Fruit fly (Drosophila melanogaster) whole organism, embryonic: ENCODE measurements around the gene CG8526.

Experiments
- ATbp ChIP-seq: fragments of 200-800 bp; sonication (Bioruptor generic); optimal IDR thresholded peaks from 2 replicates; lab custom pipeline; 2017; ENCODE audit warnings: missing biosample characterization, mild to moderate bottlenecking, missing genetic modification characterization, missing genetic modification reagents
- Ada2b ChIP-seq: fragments of 200-800 bp; sonication (Bioruptor generic); IDR thresholded peaks from 2 replicates; pipeline ENCODE4 v1.3.6; 2022; ENCODE audit warnings: missing biosample characterization, missing genetic modification characterization
- B-H1 ChIP-seq: fragments of 200-800 bp; sonication (Bioruptor generic); IDR thresholded peaks from 3 replicates; pipeline ENCODE4 v1.3.6; 2022; ENCODE audit warnings: missing biosample characterization, missing genetic modification characterization
- Bteb2 ChIP-seq: fragments of 200-800 bp; sonication (Bioruptor generic); optimal IDR thresholded peaks from 2 replicates; lab custom pipeline; 2016; ENCODE audit warnings: missing biosample characterization, missing genetic modification characterization
- CG11093 ChIP-seq: fragments of 200-800 bp; sonication (Bioruptor generic); IDR thresholded peaks from 3 replicates; pipeline ENCODE4 v1.3.6; 2022; ENCODE audit warnings: missing biosample characterization, missing genetic modification characterization
- CG12659 ChIP-seq: fragments of 200-800 bp; sonication (Bioruptor generic); optimal IDR thresholded peaks from 3 replicates; lab custom pipeline; 2017; ENCODE audit warnings: mild to moderate bottlenecking, missing biosample characterization, missing genetic modification reagents, missing genetic modification characterization
- CG12942 ChIP-seq: fragments of 200-800 bp; sonication (Bioruptor generic); optimal IDR thresholded peaks from 3 replicates; lab custom pipeline; 2016; ENCODE audit warnings: missing biosample characterization, missing genetic modification characterization
- CG13123 ChIP-seq: fragments of 200-800 bp; sonication (Bioruptor generic); optimal IDR thresholded peaks from 2 replicates; lab custom pipeline; 2016; ENCODE audit warnings: missing biosample characterization, missing genetic modification characterization
- CG14050 ChIP-seq: fragments of 200-800 bp; sonication (Bioruptor generic); IDR thresholded peaks from 3 replicates; pipeline ENCODE4 v1.3.6; 2022; ENCODE audit warnings: missing biosample characterization, missing genetic modification characterization
- CG16813 ChIP-seq: fragments of 200-800 bp; sonication (Bioruptor generic); IDR thresholded peaks from 3 replicates; pipeline ENCODE4 v1.3.6; 2022; ENCODE audit warnings: missing biosample characterization, missing genetic modification characterization; ENCODE audit not compliant: partially characterized antibody
- CG16815 ChIP-seq: fragments of 200-800 bp; sonication (Bioruptor generic); optimal IDR thresholded peaks from 3 replicates; lab custom pipeline; 2017; ENCODE audit warnings: missing biosample characterization, mild to moderate bottlenecking, missing genetic modification characterization
- CG1792 ChIP-seq: fragments of 200-800 bp; sonication (Bioruptor generic); optimal IDR thresholded peaks from 2 replicates; lab custom pipeline; 2016; ENCODE audit warnings: missing biosample characterization, missing genetic modification characterization
- CG18619 ChIP-seq: fragments of 200-800 bp; sonication (Bioruptor generic); optimal IDR thresholded peaks from 3 replicates; lab custom pipeline; 2017; ENCODE audit warnings: missing biosample characterization, mild to moderate bottlenecking, missing genetic modification characterization
- CG3065 ChIP-seq: fragments of 200-800 bp; sonication (Bioruptor generic); optimal IDR thresholded peaks from 2 replicates; lab custom pipeline; 2016; ENCODE audit warnings: missing biosample characterization, missing genetic modification characterization
- CG4328 ChIP-seq: fragments of 200-800 bp; sonication (Bioruptor generic); optimal IDR thresholded peaks from 3 replicates; lab custom pipeline; 2017; ENCODE audit warnings: missing biosample characterization, missing genetic modification reagents, missing genetic modification characterization
- CG5245 ChIP-seq: fragments of 200-800 bp; sonication (Bioruptor generic); optimal IDR thresholded peaks from 3 replicates; lab custom pipeline; 2016; ENCODE audit warnings: missing biosample characterization, missing genetic modification characterization
- CG5953 ChIP-seq: fragments of 200-800 bp; sonication (Bioruptor generic); IDR thresholded peaks from 2 replicates; pipeline ENCODE4 v1.3.6; 2022; ENCODE audit warnings: missing biosample characterization, missing genetic modification characterization
- CG6791 ChIP-seq: fragments of 200-800 bp; sonication (Bioruptor generic); IDR thresholded peaks from 3 replicates; pipeline ENCODE4 v1.3.6; 2022; ENCODE audit warnings: missing biosample characterization, missing genetic modification characterization; ENCODE audit not compliant: partially characterized antibody
- CG7987 ChIP-seq: fragments of 200-800 bp; sonication (Bioruptor generic); optimal IDR thresholded peaks from 2 replicates; lab custom pipeline; 2018; ENCODE audit warnings: missing biosample characterization, mild to moderate bottlenecking, missing genetic modification characterization, moderate library complexity
- D19A ChIP-seq: fragments of 200-800 bp; optimal IDR thresholded peaks from 3 replicates; lab custom pipeline; 2019; ENCODE audit warnings: missing biosample characterization, mild to moderate bottlenecking, missing genetic modification characterization, moderate library complexity
- ERR ChIP-seq: fragments of 200-800 bp; sonication (Bioruptor generic); optimal IDR thresholded peaks from 2 replicates; lab custom pipeline; 2016; ENCODE audit warnings: missing biosample characterization, missing genetic modification characterization
- Ets65A ChIP-seq: fragments of 200-800 bp; sonication (Bioruptor generic); peaks from one replicate; lab custom pipeline; 2016; ENCODE audit warnings: missing biosample characterization, missing genetic modification characterization
- Hey ChIP-seq: fragments of 200-800 bp; sonication (Bioruptor generic); optimal IDR thresholded peaks from 3 replicates; lab custom pipeline; 2018; ENCODE audit warnings: missing biosample characterization, mild to moderate bottlenecking, missing genetic modification characterization
- HmgZ ChIP-seq: fragments of 200-800 bp; sonication (Bioruptor generic); optimal IDR thresholded peaks from 2 replicates; lab custom pipeline; 2018; ENCODE audit warnings: missing biosample characterization, mild to moderate bottlenecking, missing genetic modification characterization
- Hmr ChIP-seq: fragments of 200-800 bp; sonication (Bioruptor generic); optimal IDR thresholded peaks from 3 replicates; lab custom pipeline; 2017; ENCODE audit warnings: mild to moderate bottlenecking, missing biosample characterization, missing genetic modification reagents, missing genetic modification characterization
- Hr3 ChIP-seq: fragments of 200-800 bp; sonication (Bioruptor generic); optimal IDR thresholded peaks from 3 replicates; lab custom pipeline; 2016; ENCODE audit warnings: missing biosample characterization, missing genetic modification characterization
- Hr51 ChIP-seq, 2 experiments: fragments of 200-800 bp; sonication (Bioruptor generic); optimal IDR thresholded peaks; 2 replicates in 1 of 2; 3 replicates in 1 of 2; lab custom pipeline; 2016 to 2018; ENCODE audit warnings: missing biosample characterization in 2 of 2, missing genetic modification characterization in 2 of 2, mild to moderate bottlenecking in 1 of 2, moderate library complexity in 1 of 2
- Kr ChIP-seq: fragments of 200-800 bp; sonication (Bioruptor generic); optimal IDR thresholded peaks from 2 replicates; lab custom pipeline; 2017; ENCODE audit warnings: missing biosample characterization, mild to moderate bottlenecking, missing genetic modification characterization
- Lim3 ChIP-seq: fragments of 200-800 bp; sonication (Bioruptor generic); IDR thresholded peaks from 2 replicates; pipeline ENCODE4 v1.3.6; 2022; ENCODE audit warnings: missing biosample characterization, missing genetic modification characterization
- MESR4 ChIP-seq: fragments of 200-800 bp; sonication (Bioruptor generic); optimal IDR thresholded peaks from 2 replicates; lab custom pipeline; 2018; ENCODE audit warnings: missing biosample characterization, mild to moderate bottlenecking, missing genetic modification characterization, moderate library complexity
- Ptx1 ChIP-seq: fragments of 200-800 bp; sonication (Bioruptor generic); IDR thresholded peaks from 2 replicates; pipeline ENCODE4 v1.3.6; 2022; ENCODE audit warnings: missing biosample characterization, missing genetic modification characterization
- Rfx ChIP-seq: fragments of 200-800 bp; sonication (Bioruptor generic); IDR thresholded peaks from 2 replicates; pipeline ENCODE4 v1.3.6; 2022; ENCODE audit warnings: missing biosample characterization, missing genetic modification characterization
- Side ChIP-seq: fragments of 200-800 bp; sonication (Bioruptor generic); optimal IDR thresholded peaks from 2 replicates; lab custom pipeline; 2016; ENCODE audit warnings: missing biosample characterization, missing genetic modification characterization
- Sin3A ChIP-seq: fragments of >200 bp; optimal IDR thresholded peaks from 2 replicates; lab custom pipeline; 2018
- ato ChIP-seq: fragments of 200-800 bp; sonication (Bioruptor generic); IDR thresholded peaks from 2 replicates; pipeline ENCODE4 v1.3.6; 2022; ENCODE audit warnings: missing biosample characterization, missing genetic modification characterization; ENCODE audit not compliant: partially characterized antibody
- caup ChIP-seq: fragments of 200-800 bp; sonication (Bioruptor generic); optimal IDR thresholded peaks from 3 replicates; lab custom pipeline; 2017; ENCODE audit warnings: missing biosample characterization, mild to moderate bottlenecking, missing genetic modification characterization, moderate library complexity; ENCODE audit not compliant: severe bottlenecking
- ems ChIP-seq: fragments of 200-800 bp; sonication (Bioruptor generic); optimal IDR thresholded peaks from 3 replicates; lab custom pipeline; 2016; ENCODE audit warnings: missing biosample characterization, missing genetic modification characterization
- ftz-f1 ChIP-seq: fragments of 200-800 bp; sonication (Bioruptor generic); optimal IDR thresholded peaks from 2 replicates; lab custom pipeline; 2016; ENCODE audit warnings: missing biosample characterization, missing genetic modification characterization
- gfzf ChIP-seq: fragments of 200-800 bp; sonication (Bioruptor generic); optimal IDR thresholded peaks from 2 replicates; lab custom pipeline; 2016; ENCODE audit warnings: missing biosample characterization, mild to moderate bottlenecking, missing genetic modification characterization, moderate library complexity
- gro ChIP-seq: fragments of 200-800 bp; sonication (Bioruptor generic); optimal IDR thresholded peaks from 2 replicates; lab custom pipeline; 2016; ENCODE audit warnings: missing biosample characterization, missing genetic modification characterization
- ham ChIP-seq: fragments of 200-800 bp; sonication (Bioruptor generic); IDR thresholded peaks from 2 replicates; pipeline ENCODE4 v1.3.6; 2022; ENCODE audit warnings: missing biosample characterization, missing genetic modification characterization
- lov ChIP-seq, 2 experiments: fragments of 200-800 bp in 1 of 2; fragments of >200 bp in 1 of 2; sonication (Bioruptor generic) in 1 of 2; IDR thresholded peaks in 1 of 2; optimal IDR thresholded peaks in 1 of 2; 2 replicates in 1 of 2; 3 replicates in 1 of 2; pipeline versions ENCODE4 v1.3.6 to Lab custom; 2017 to 2022; ENCODE audit warnings: missing biosample characterization in 1 of 2, missing genetic modification characterization in 1 of 2
- pho ChIP-seq: fragments of 200-800 bp; sonication (Bioruptor generic); optimal IDR thresholded peaks from 2 replicates; lab custom pipeline; 2016; ENCODE audit warnings: missing biosample characterization, missing genetic modification characterization
- row ChIP-seq: fragments of 200-800 bp; sonication (Bioruptor generic); IDR thresholded peaks from 3 replicates; pipeline ENCODE4 v1.3.6; 2022; ENCODE audit warnings: missing biosample characterization, missing genetic modification characterization
- seq ChIP-seq: fragments of 200-800 bp; sonication (Bioruptor generic); IDR thresholded peaks from 2 replicates; pipeline ENCODE4 v1.3.6; 2022; ENCODE audit warnings: missing biosample characterization, missing genetic modification characterization
- toy ChIP-seq: fragments of 200-800 bp; sonication (Bioruptor generic); IDR thresholded peaks from 2 replicates; pipeline ENCODE4 v1.3.6; 2022; ENCODE audit warnings: missing biosample characterization, missing genetic modification characterization
- unc-4 ChIP-seq: fragments of 200-800 bp; sonication (Bioruptor generic); IDR thresholded peaks from 2 replicates; pipeline ENCODE4 v1.3.6; 2022; ENCODE audit warnings: missing biosample characterization, missing genetic modification characterization; ENCODE audit not compliant: partially characterized antibody

Gene CG8526

dm6 chr3R:9767620-9768592 lies 33.2 kb upstream of the CG8526 start, which contains the start of gene Naa80 (continued):
- TF ChIP-seq toy (GFP tag; lab: Robert Waterston, UW) (no peak; the same call in 1 of the 2 replicates), CG12942 (GFP tag; lab: Kevin White, UChicago) (peak; percentile 69), Bteb2 (peak; percentile 50), gfzf (GFP tag; lab: Kevin White, UChicago) (peak; percentile 38), row (GFP tag; lab: Robert Waterston, UW) (peak; percentile 48; the same call in 2 of the 3 replicates), CG7987 (GFP tag; lab: Kevin White, UChicago) (peak; percentile 66), ERR (GFP tag; lab: Kevin White, UChicago) (peak; percentile 82), ems (GFP tag; lab: Kevin White, UChicago) (peak; percentile 75), MESR4 (GFP tag; lab: Kevin White, UChicago) (peak; percentile 81), unc-4 (no peak; the same call in 1 of the 2 replicates), pho (GFP tag; lab: Kevin White, UChicago) (peak; percentile 76), CG16813 (GFP tag; lab: Robert Waterston, UW) (peak; percentile 46; the same call in 1 of the 3 replicates), CG3065 (GFP tag; lab: Kevin White, UChicago) (peak; percentile 36), Lim3 (GFP tag; lab: Robert Waterston, UW) (no peak), seq (GFP tag; lab: Robert Waterston, UW) (0 out of 2 replicates have a peak, but pooled peaks have one; percentile 33), Ptx1 (GFP tag; lab: Robert Waterston, UW) (peak; percentile 56), caup (GFP tag; lab: Kevin White, UChicago) (peak; percentile 76), Ets65A (GFP tag; lab: Kevin White, UChicago) (peak; percentile 95), CG5245 (GFP tag; lab: Kevin White, UChicago) (peak; percentile 21), ATbp (GFP tag; lab: Kevin White, UChicago) (no peak), CG18619 (GFP tag; lab: Kevin White, UChicago) (peak; percentile 54), ato (no peak; the same call in 1 of the 2 replicates), Rfx (GFP tag; lab: Robert Waterston, UW) (peak; percentile 88), ham (GFP tag; lab: Robert Waterston, UW) (no peak), CG5953 (no peak), D19A (tag; lab: Kevin White, UChicago) (peak; percentile 25), CG1792 (GFP tag; lab: Kevin White, UChicago) (peak; percentile 25), CG12659 (GFP tag; lab: Kevin White, UChicago) (peak; percentile 89), ftz-f1 (GFP tag; lab: Kevin White, UChicago) (peak; percentile 88), CG16815 (GFP tag; lab: Kevin White, UChicago) (peak; percentile 24), gro (peak; percentile 90), Hey (tag; lab: Kevin White, UChicago) (peak; percentile 14), CG4328 (GFP tag; lab: Kevin White, UChicago) (peak; percentile 1), Hr51 (GFP tag; optimal IDR thresholded peaks at IDR 0.05; lab: Kevin White, UChicago) (peak in 1 of 2 experiments; percentile 85), B-H1 (no peak), Hr3 (GFP tag; lab: Kevin White, UChicago) (peak; percentile 54), Ada2b (GFP tag; lab: Robert Waterston, UW) (no peak), lov (optimal IDR thresholded peaks at IDR 0.05; lab: Kevin White, UChicago) (no peak), lov (GFP tag; IDR thresholded peaks at IDR 0.05; lab: Robert Waterston, UW) (peak; percentile 26; the same call in 1 of the 3 replicates), Hmr (GFP tag; lab: Kevin White, UChicago) (peak; percentile 83), CG13123 (GFP tag; lab: Kevin White, UChicago) (peak; percentile 3), HmgZ (tag; lab: Kevin White, UChicago) (peak; percentile 87), Side (GFP tag; lab: Kevin White, UChicago) (peak; percentile 83), CG6791 (GFP tag; lab: Robert Waterston, UW) (peak; percentile 61; the same call in 1 of the 3 replicates), Sin3A (lab: Kevin White, UChicago) (peak; percentile 76), CG11093 (GFP tag; lab: Robert Waterston, UW) (no peak), Kr (GFP tag; lab: Kevin White, UChicago) (no peak), CG14050 (no peak; the same call in 2 of the 3 replicates)
